Worm (Caenorhabditis elegans): ENCODE measurements around the gene ptr-25.

ce11 chrIII:10537003-10537402 is 49.1 kb downstream of the ptr-25 start:
- TF ChIP-seq mdl-1 (tag; optimal IDR thresholded peaks at IDR 0.05) (no peak), egl-27 (tag; optimal IDR thresholded peaks at IDR 0.05) (no peak), F13H6.1 (tag; optimal IDR thresholded peaks at IDR 0.05) (no peak), lsy-2 (tag; optimal IDR thresholded peaks at IDR 0.05) (no peak), lin-13 (GFP tag; optimal IDR thresholded peaks at IDR 0.05) (no peak), ama-1 (optimal IDR thresholded peaks at IDR 0.05) (no peak), ceh-16 (tag; optimal IDR thresholded peaks at IDR 0.05) (no peak), ZK546.5 (tag; optimal IDR thresholded peaks at IDR 0.05) (no peak), alr-1 (tag; optimal IDR thresholded peaks at IDR 0.05) (no peak), fos-1 (tag; optimal IDR thresholded peaks at IDR 0.05) (no peak), zag-1 (tag; optimal IDR thresholded peaks at IDR 0.05) (no peak)

Measured in whole organism, L2 larva.